Worm (Caenorhabditis elegans) whole organism, late embryonic: Measurements from ENCODE around the gene ZK593.2.

ENCODE experiments used
- ama-1 ChIP-seq: fragments of 150-350 bp; optimal IDR thresholded peaks from 2 replicates; lab custom pipeline; 2014
- ceh-18 ChIP-seq: sonication (generic microtip); optimal IDR thresholded peaks from 2 replicates; lab custom pipeline; 2016; ENCODE audit warnings: missing genetic modification characterization, missing compliant biosample characterization
- ceh-2 ChIP-seq: sonication (generic microtip); optimal IDR thresholded peaks from 2 replicates; lab custom pipeline; 2016; ENCODE audit warnings: missing genotype, missing genetic modification characterization, missing compliant biosample characterization
- ceh-24 ChIP-seq: sonication (generic microtip); optimal IDR thresholded peaks from 2 replicates; lab custom pipeline; 2016; ENCODE audit warnings: mild to moderate bottlenecking, missing genetic modification characterization, missing compliant biosample characterization
- ets-4 ChIP-seq: sonication (generic microtip); optimal IDR thresholded peaks from 2 replicates; lab custom pipeline; 2016; ENCODE audit warnings: missing genetic modification characterization, missing compliant biosample characterization
- fkh-10 ChIP-seq: fragments of 150-350 bp; optimal IDR thresholded peaks from 2 replicates; lab custom pipeline; 2014; ENCODE audit warnings: missing biosample characterization, missing genetic modification reagents, missing genetic modification characterization
- hlh-30 ChIP-seq: sonication (generic microtip); optimal IDR thresholded peaks from 2 replicates; lab custom pipeline; 2017; ENCODE audit warnings: antibody characterized with exemption, missing genetic modification characterization, missing compliant biosample characterization; ENCODE audit not compliant: insufficient read depth
- hlh-6 ChIP-seq: sonication (generic microtip); optimal IDR thresholded peaks from 2 replicates; lab custom pipeline; 2016; ENCODE audit warnings: missing genotype, missing genetic modification characterization, missing compliant biosample characterization
- lin-11 ChIP-seq: fragments of 200-800 bp; sonication (Bioruptor generic); optimal IDR thresholded peaks from 2 replicates; lab custom pipeline; 2018; ENCODE audit warnings: mild to moderate bottlenecking, missing genetic modification characterization, missing compliant biosample characterization
- pax-1 ChIP-seq: fragments of 150-350 bp; optimal IDR thresholded peaks from 2 replicates; lab custom pipeline; 2014; ENCODE audit warnings: missing biosample characterization, missing genetic modification characterization
- pha-2 ChIP-seq: sonication (generic microtip); optimal IDR thresholded peaks from 2 replicates; lab custom pipeline; 2017; ENCODE audit warnings: mild to moderate bottlenecking, missing genetic modification characterization, missing compliant biosample characterization
- sox-4 ChIP-seq: sonication (generic microtip); optimal IDR thresholded peaks from 2 replicates; lab custom pipeline; 2017; ENCODE audit warnings: mild to moderate bottlenecking, missing genetic modification characterization, inconsistent platforms, missing compliant biosample characterization
- ztf-16 ChIP-seq: sonication (generic microtip); optimal IDR thresholded peaks from 2 replicates; lab custom pipeline; 2017; ENCODE audit warnings: missing genetic modification characterization, missing compliant biosample characterization

ce11 chrIV:10909206-10909605, 4.0 kb upstream of the ZK593.2 start, which contains the start of gene ZK596.2:
- TF ChIP-seq sox-4 (tag; lab: Kevin White, UChicago) (no peak), pha-2 (tag; lab: Kevin White, UChicago) (no peak), ama-1 (no peak), pax-1 (tag; lab: Kevin White, UChicago) (no peak), lin-11 (tag; lab: Kevin White, UChicago) (no peak), hlh-6 (tag; lab: Kevin White, UChicago) (no peak), hlh-30 (tag; lab: Kevin White, UChicago) (no peak), ets-4 (tag; lab: Kevin White, UChicago) (no peak), ceh-24 (tag; lab: Kevin White, UChicago) (no peak), fkh-10 (GFP tag; lab: Kevin White, UChicago) (no peak), ceh-2 (tag; lab: Kevin White, UChicago) (no peak), ceh-18 (no peak), ztf-16 (tag; lab: Kevin White, UChicago) (no peak)
